Fruit fly (Drosophila melanogaster): ENCODE data around the gene jigr1.

DNA sequence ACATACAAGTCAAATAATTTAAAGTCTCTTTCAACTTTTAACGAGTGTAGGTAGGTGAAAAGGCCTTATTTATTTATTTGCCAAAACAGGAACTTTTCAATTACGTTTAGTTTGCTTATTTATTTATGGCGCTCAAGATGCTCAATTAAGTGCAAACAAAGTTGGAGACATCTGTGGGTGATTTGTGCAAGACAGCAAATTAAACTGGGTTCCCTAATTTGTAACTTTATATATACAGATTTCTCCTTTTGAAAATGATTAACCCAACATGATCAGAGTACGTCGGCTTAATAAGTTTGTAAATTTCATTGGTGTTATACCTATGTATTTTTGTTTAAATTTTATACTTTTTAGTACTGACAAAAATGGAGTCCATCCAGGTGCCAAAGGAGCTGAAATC lies 19.5 kb upstream of the jigr1 start, which contains the start of gene CG5071:
- TF ChIP-seq Sin3A (optimal IDR thresholded peaks at IDR 0.05) (no peak), ttk (optimal IDR thresholded peaks at IDR 0.05) (no peak), psq (optimal IDR thresholded peaks at IDR 0.05) (no peak)

Measured in Kc167 (cell line).